Fruit fly (Drosophila melanogaster): ENCODE measurements around the gene Ice2.

DNA sequence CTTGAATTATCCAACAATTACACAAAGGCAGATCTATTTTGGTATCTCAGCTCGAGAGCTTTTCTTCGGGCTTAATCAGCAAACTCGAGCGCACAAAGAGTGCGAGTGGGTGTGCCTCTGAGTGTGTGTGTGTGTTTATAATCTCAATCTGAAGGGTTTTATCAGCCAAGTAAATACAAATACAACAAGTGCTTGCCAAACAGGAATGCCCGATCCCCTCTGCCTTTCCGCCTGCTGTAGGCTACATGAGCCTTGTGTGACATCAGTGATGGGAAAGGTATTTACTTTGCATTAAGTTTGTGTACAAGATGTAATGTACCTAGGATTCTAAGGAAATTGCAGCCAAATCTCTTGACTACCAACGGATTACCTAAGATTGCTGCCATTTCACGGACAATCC, 40.6 kb upstream of the Ice2 start:
- no peak for TF ChIP-seq CTCF (optimal IDR thresholded peaks at IDR 0.05)
- no peak for TF ChIP-seq CG8478 (optimal IDR thresholded peaks at IDR 0.05)

Measured in S2 (cell line).